Worm (Caenorhabditis elegans) whole organism, L2 larva: ENCODE measurements around the gene T01D1.7.

ENCODE experiments used
- elt-1 ChIP-seq: fragments of 150-350 bp; optimal IDR thresholded peaks from 2 replicates; lab custom pipeline; 2014; ENCODE audit warnings: missing biosample characterization, missing genetic modification characterization
- unc-62 ChIP-seq: fragments of 150-350 bp; optimal IDR thresholded peaks from 2 replicates; lab custom pipeline; 2014; ENCODE audit warnings: missing biosample characterization, missing genetic modification reagents, missing genetic modification characterization

DNA sequence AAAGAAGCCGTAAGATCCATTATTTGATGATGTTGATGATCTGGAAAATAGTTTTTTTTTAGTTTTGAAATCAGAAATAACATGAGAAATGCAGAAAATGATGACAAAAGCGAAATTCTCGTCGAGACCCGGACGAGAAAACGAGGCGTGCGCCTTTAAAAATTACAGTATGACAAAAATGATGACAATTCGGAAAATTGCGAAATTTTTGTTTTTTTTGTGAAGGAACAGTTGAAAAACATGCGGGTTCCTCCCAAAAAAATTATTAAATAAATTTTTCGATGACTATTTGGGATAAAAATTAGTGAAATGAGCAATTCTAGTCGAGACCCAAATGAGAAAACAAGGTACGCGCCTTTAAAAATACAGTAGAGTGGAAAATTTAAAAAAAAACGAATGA is 47.0 kb upstream of the T01D1.7 start, which contains the start of gene ubxn-3:
- TF ChIP-seq elt-1 (tag; lab: Kevin White, UChicago) (no peak), unc-62 (GFP tag; lab: Kevin White, UChicago) (no peak)
